Worm (Caenorhabditis elegans): ENCODE data around the gene F31B12.4.

- TF ChIP-seq nhr-77 (tag; optimal IDR thresholded peaks at IDR 0.05) = no peak
- no peak for TF ChIP-seq ztf-11 (tag; optimal IDR thresholded peaks at IDR 0.05)
- no peak for TF ChIP-seq egl-27 (tag; optimal IDR thresholded peaks at IDR 0.05)
These were observed 34.0 kb downstream of the F31B12.4 start, which contains the start of gene plc-1 for ce11 chrX:10838550-10838949.

Measured in whole organism, L2 larva.